Worm (Caenorhabditis elegans): ENCODE results near the gene F42A10.9.

The F42A10.9 gene

ce11 chrIII:6158642-6159475, 5.5 kb upstream of the F42A10.9 start, which contains the start of gene nfm-1 (continued):
- TF ChIP-seq zfh-2 (GFP tag; conservative IDR thresholded peaks at IDR 0.05) (no peak), lsy-27 (tag; optimal IDR thresholded peaks at IDR 0.05; ENCODE audit: borderline replicate concordance, insufficient read depth) (peak; percentile 37), lin-54 (GFP tag; optimal IDR thresholded peaks at IDR 0.05) (peak; percentile 67), xnd-1 (tag; optimal IDR thresholded peaks at IDR 0.05) (no peak), ets-4 (GFP tag; optimal IDR thresholded peaks at IDR 0.05) (no peak), cebp-1 (GFP tag; IDR thresholded peaks at IDR 0.05) (peak; percentile 55), cebp-1 (tag; optimal IDR thresholded peaks at IDR 0.05) (peak; percentile 74), tbx-9 (tag; optimal IDR thresholded peaks at IDR 0.05; ENCODE audit: borderline replicate concordance) (no peak), ztf-3 (GFP tag; optimal IDR thresholded peaks at IDR 0.05) (no peak), nhr-179 (tag; optimal IDR thresholded peaks at IDR 0.05) (no peak), dpl-1 (GFP tag; optimal IDR thresholded peaks at IDR 0.05) (peak; percentile 42), madf-8 (GFP tag; conservative IDR thresholded peaks at IDR 0.05) (peak; percentile 41; the same call in 1 of the 2 replicates), hrde-1 (tag; optimal IDR thresholded peaks at IDR 0.05; ENCODE audit: borderline replicate concordance) (peak; percentile 41), attf-3 (GFP tag; conservative IDR thresholded peaks at IDR 0.05) (peak; percentile 69; the same call in 1 of the 2 replicates), ceh-79 (tag; optimal IDR thresholded peaks at IDR 0.05) (no peak), atf-7 (tag; optimal IDR thresholded peaks at IDR 0.05) (peak; percentile 70), lag-1 (GFP tag; IDR thresholded peaks at IDR 0.05) (no peak), dox-1 (GFP tag; IDR thresholded peaks at IDR 0.05) (peak; percentile 71), egl-44 (GFP tag; IDR thresholded peaks at IDR 0.05) (peak; percentile 78), lin-26 (GFP tag; IDR thresholded peaks at IDR 0.05) (peak; percentile 88), aptf-3 (GFP tag; IDR thresholded peaks at IDR 0.05) (0 out of 2 replicates have a peak, but pooled peaks have one; percentile 73), F23B12.7 (tag; optimal IDR thresholded peaks at IDR 0.05; ENCODE audit: insufficient read depth) (peak; percentile 50), Y53G8AR.9 (GFP tag; conservative IDR thresholded peaks at IDR 0.05) (peak; percentile 68), F57C9.4 (tag; optimal IDR thresholded peaks at IDR 0.05) (no peak), zim-3 (tag; optimal IDR thresholded peaks at IDR 0.05) (peak; percentile 39), ztf-6 (GFP tag; IDR thresholded peaks at IDR 0.05) (peak; percentile 19; the same call in 1 of the 2 replicates), B0336.3 (GFP tag; IDR thresholded peaks at IDR 0.05) (peak; percentile 79), ceh-58 (GFP tag; IDR thresholded peaks at IDR 0.05) (no peak), attf-6 (GFP tag; IDR thresholded peaks at IDR 0.05) (no peak), ekl-4 (GFP tag; IDR thresholded peaks at IDR 0.05) (peak; percentile 78; the same call in 1 of the 2 replicates), F37B4.10 (GFP tag; IDR thresholded peaks at IDR 0.05) (no peak), snpc-1.3 (tag; optimal IDR thresholded peaks at IDR 0.05; ENCODE audit: insufficient read depth) (no peak), let-526 (GFP tag; IDR thresholded peaks at IDR 0.05) (no peak), snpc-4 (GFP tag; optimal IDR thresholded peaks at IDR 0.05) (peak; percentile 30), snpc-4 (tag; optimal IDR thresholded peaks at IDR 0.05) (peak in 3 of 4 experiments; percentile 21 to 65 (median 44)), snpc-1.1 (tag; optimal IDR thresholded peaks at IDR 0.05; ENCODE audit: insufficient read depth) (peak; percentile 57), pha-4 (tag; optimal IDR thresholded peaks at IDR 0.05) (peak; percentile 28), ztf-26 (tag; optimal IDR thresholded peaks at IDR 0.05) (peak; percentile 69), B0261.1 (tag; optimal IDR thresholded peaks at IDR 0.05) (peak; percentile 99), fkh-3 (tag; optimal IDR thresholded peaks at IDR 0.05) (peak; percentile 65), efl-1 (GFP tag; optimal IDR thresholded peaks at IDR 0.05) (peak; percentile 31), athp-1 (tag; optimal IDR thresholded peaks at IDR 0.05) (peak; percentile 71)

All from whole organism, young adult.